Worm (Caenorhabditis elegans): ENCODE data around the gene T04C9.2.
A peak's percentile ranks its signal among the peaks of the same experiment; 100 is the strongest.

T04C9.2 gene

ce11 chrIII:5982753-5983390, 8.8 kb upstream of the T04C9.2 start:
- no peak for TF ChIP-seq tlp-1 (tag; optimal IDR thresholded peaks at IDR 0.05)
- TF ChIP-seq ces-1 (GFP tag; optimal IDR thresholded peaks at IDR 0.05): no peak
- TF ChIP-seq fkh-10 (GFP tag; optimal IDR thresholded peaks at IDR 0.05): no peak
- TF ChIP-seq egl-27 (tag; optimal IDR thresholded peaks at IDR 0.05): no peak
- TF ChIP-seq unc-86 (tag; optimal IDR thresholded peaks at IDR 0.05): no peak
- peak; percentile 81 for TF ChIP-seq nhr-85 (tag)
- no peak for TF ChIP-seq C04F5.9 (tag; optimal IDR thresholded peaks at IDR 0.05)
- TF ChIP-seq nhr-11 (tag; optimal IDR thresholded peaks at IDR 0.05): no peak
- TF ChIP-seq nhr-12 (tag; optimal IDR thresholded peaks at IDR 0.05): no peak
- TF ChIP-seq nhr-20 (tag; optimal IDR thresholded peaks at IDR 0.05): peak; percentile 9
- no peak for TF ChIP-seq nhr-84 (tag; optimal IDR thresholded peaks at IDR 0.05)
- no peak for TF ChIP-seq nhr-28 (tag; optimal IDR thresholded peaks at IDR 0.05)
- no peak for TF ChIP-seq tbx-2 (tag; optimal IDR thresholded peaks at IDR 0.05)
- no peak for TF ChIP-seq efl-3 (GFP tag; optimal IDR thresholded peaks at IDR 0.05)
- TF ChIP-seq ceh-8 (GFP tag; optimal IDR thresholded peaks at IDR 0.05): no peak
- no peak for TF ChIP-seq C34B4.2 (tag; optimal IDR thresholded peaks at IDR 0.05)
- no peak for TF ChIP-seq fos-1 (tag; optimal IDR thresholded peaks at IDR 0.05)
- TF ChIP-seq hpl-2 (GFP tag; optimal IDR thresholded peaks at IDR 0.05): no peak
- TF ChIP-seq sptf-1 (tag; optimal IDR thresholded peaks at IDR 0.05): no peak
- TF ChIP-seq lir-3 (tag; optimal IDR thresholded peaks at IDR 0.05; ENCODE audit: poor library complexity): no peak
- no peak for TF ChIP-seq unc-98 (GFP tag; IDR thresholded peaks at IDR 0.05)
- TF ChIP-seq pqm-1 (tag; optimal IDR thresholded peaks at IDR 0.05): no peak
- no peak for TF ChIP-seq ceh-90 (tag; optimal IDR thresholded peaks at IDR 0.05)
- TF ChIP-seq sox-4 (tag; optimal IDR thresholded peaks at IDR 0.05): no peak
- TF ChIP-seq ets-5 (GFP tag; IDR thresholded peaks at IDR 0.05): no peak
- TF ChIP-seq dpl-1 (GFP tag; optimal IDR thresholded peaks at IDR 0.05): no peak
- TF ChIP-seq lin-15B (tag; optimal IDR thresholded peaks at IDR 0.05): no peak
- no peak for TF ChIP-seq pax-3 (tag; optimal IDR thresholded peaks at IDR 0.05)
- no peak for TF ChIP-seq egl-13 (tag; optimal IDR thresholded peaks at IDR 0.05)
- no peak for TF ChIP-seq aly-2 (tag; optimal IDR thresholded peaks at IDR 0.05)
- no peak for TF ChIP-seq ceh-63 (GFP tag; optimal IDR thresholded peaks at IDR 0.05)
- no peak for TF ChIP-seq hlh-4 (tag; optimal IDR thresholded peaks at IDR 0.05)
- no peak for TF ChIP-seq hlh-17 (GFP tag; optimal IDR thresholded peaks at IDR 0.05; ENCODE audit: borderline replicate concordance)
- no peak for TF ChIP-seq ztf-4 (tag; optimal IDR thresholded peaks at IDR 0.05)
- TF ChIP-seq elt-2 (tag; optimal IDR thresholded peaks at IDR 0.05): no peak
- TF ChIP-seq lsy-2 (tag; optimal IDR thresholded peaks at IDR 0.05): peak in 1 of 2 experiments; percentile 24
- no peak for TF ChIP-seq irx-1 (tag; optimal IDR thresholded peaks at IDR 0.05)
- TF ChIP-seq mep-1 (tag; optimal IDR thresholded peaks at IDR 0.05): no peak
- TF ChIP-seq zip-4 (GFP tag; optimal IDR thresholded peaks at IDR 0.05): no peak
- TF ChIP-seq fkh-8 (tag; optimal IDR thresholded peaks at IDR 0.05): no peak
- TF ChIP-seq jun-1 (tag; optimal IDR thresholded peaks at IDR 0.05): no peak
- TF ChIP-seq blmp-1 (tag; optimal IDR thresholded peaks at IDR 0.05): peak; percentile 47
- TF ChIP-seq alr-1 (tag; optimal IDR thresholded peaks at IDR 0.05; ENCODE audit: borderline replicate concordance): no peak
- TF ChIP-seq mef-2 (tag; optimal IDR thresholded peaks at IDR 0.05): no peak
- no peak for TF ChIP-seq elt-3 (tag; optimal IDR thresholded peaks at IDR 0.05)
- TF ChIP-seq sup-37 (GFP tag; optimal IDR thresholded peaks at IDR 0.05): no peak
- TF ChIP-seq swsn-7 (tag; optimal IDR thresholded peaks at IDR 0.05): peak; percentile 8
- TF ChIP-seq nhr-47 (tag; optimal IDR thresholded peaks at IDR 0.05): no peak
- no peak for TF ChIP-seq ztf-11 (tag; optimal IDR thresholded peaks at IDR 0.05)
- no peak for TF ChIP-seq nhr-71 (tag; optimal IDR thresholded peaks at IDR 0.05)
- no peak for TF ChIP-seq unc-130 (tag; optimal IDR thresholded peaks at IDR 0.05)
- no peak for TF ChIP-seq lin-39 (tag; optimal IDR thresholded peaks at IDR 0.05)
- no peak for TF ChIP-seq F16B12.6 (tag; optimal IDR thresholded peaks at IDR 0.05)
